Fruit fly (Drosophila melanogaster) whole organism, embryonic: ENCODE results near the gene CG6432.

Experiments used
- ATbp ChIP-seq: fragments of 200-800 bp; sonication (Bioruptor generic); optimal IDR thresholded peaks from 2 replicates; lab custom pipeline; 2017; ENCODE audit warnings: missing biosample characterization, mild to moderate bottlenecking, missing genetic modification characterization, missing genetic modification reagents
- Ada2b ChIP-seq: fragments of 200-800 bp; sonication (Bioruptor generic); IDR thresholded peaks from 2 replicates; pipeline ENCODE4 v1.3.6; 2022; ENCODE audit warnings: missing biosample characterization, missing genetic modification characterization
- Atf6 ChIP-seq: fragments of 200-800 bp; sonication (Bioruptor generic); IDR thresholded peaks from 2 replicates; pipeline ENCODE4 v1.3.6; 2022; ENCODE audit warnings: missing biosample characterization, missing genetic modification characterization
- CG10209 ChIP-seq: fragments of 200-800 bp; sonication (Bioruptor generic); optimal IDR thresholded peaks from 3 replicates; lab custom pipeline; 2017; ENCODE audit warnings: missing biosample characterization, mild to moderate bottlenecking, missing genetic modification characterization, missing genetic modification reagents
- CG10274 ChIP-seq: fragments of 200-800 bp; sonication (Bioruptor generic); optimal IDR thresholded peaks from 3 replicates; lab custom pipeline; 2017; ENCODE audit warnings: missing biosample characterization, mild to moderate bottlenecking, missing genetic modification characterization
- CG11085 ChIP-seq: fragments of 200-800 bp; sonication (Bioruptor generic); IDR thresholded peaks from 2 replicates; pipeline ENCODE4 v1.3.6; 2022; ENCODE audit warnings: missing biosample characterization, missing genetic modification characterization
- CG11695 ChIP-seq: fragments of 200-800 bp; sonication (Bioruptor generic); IDR thresholded peaks from 3 replicates; pipeline ENCODE4 v1.3.6; 2022; ENCODE audit warnings: missing biosample characterization, missing genetic modification characterization
- CG12299 ChIP-seq: fragments of 200-800 bp; sonication (Bioruptor generic); optimal IDR thresholded peaks from 2 replicates; lab custom pipeline; 2018; ENCODE audit warnings: missing biosample characterization, mild to moderate bottlenecking, missing genetic modification characterization
- CG13123 ChIP-seq: fragments of 200-800 bp; sonication (Bioruptor generic); optimal IDR thresholded peaks from 2 replicates; lab custom pipeline; 2016; ENCODE audit warnings: missing biosample characterization, missing genetic modification characterization
- CG13296 ChIP-seq: fragments of 200-800 bp; sonication (Bioruptor generic); optimal IDR thresholded peaks from 3 replicates; lab custom pipeline; 2018; ENCODE audit warnings: missing biosample characterization, mild to moderate bottlenecking, missing genetic modification characterization
- CG15011 ChIP-seq: fragments of 200-800 bp; sonication (Bioruptor generic); optimal IDR thresholded peaks from 3 replicates; lab custom pipeline; 2018; ENCODE audit warnings: missing biosample characterization, mild to moderate bottlenecking, missing genetic modification characterization
- CG16813 ChIP-seq: fragments of 200-800 bp; sonication (Bioruptor generic); IDR thresholded peaks from 3 replicates; pipeline ENCODE4 v1.3.6; 2022; ENCODE audit warnings: missing biosample characterization, missing genetic modification characterization; ENCODE audit not compliant: partially characterized antibody
- CG1792 ChIP-seq: fragments of 200-800 bp; sonication (Bioruptor generic); optimal IDR thresholded peaks from 2 replicates; lab custom pipeline; 2016; ENCODE audit warnings: missing biosample characterization, missing genetic modification characterization
- CG2202 ChIP-seq: fragments of 200-800 bp; sonication (Bioruptor generic); optimal IDR thresholded peaks from 2 replicates; lab custom pipeline; 2018; ENCODE audit warnings: missing biosample characterization, mild to moderate bottlenecking, missing genetic modification characterization
- CG2875 ChIP-seq: fragments of 200-800 bp; sonication (Bioruptor generic); optimal IDR thresholded peaks from 2 replicates; lab custom pipeline; 2017; ENCODE audit warnings: missing biosample characterization, mild to moderate bottlenecking, missing genetic modification characterization, missing genetic modification reagents
- CG34422 ChIP-seq: fragments of 200-800 bp; sonication (Bioruptor generic); IDR thresholded peaks from 3 replicates; pipeline ENCODE4 v1.3.6; 2022; ENCODE audit warnings: missing biosample characterization, missing genetic modification characterization
- CG4328 ChIP-seq: fragments of 200-800 bp; sonication (Bioruptor generic); optimal IDR thresholded peaks from 3 replicates; lab custom pipeline; 2017; ENCODE audit warnings: missing biosample characterization, missing genetic modification reagents, missing genetic modification characterization
- CG4360 ChIP-seq: fragments of 200-800 bp; sonication (Bioruptor generic); IDR thresholded peaks from 2 replicates; pipeline ENCODE4 v1.3.6; 2022; ENCODE audit warnings: missing biosample characterization, missing genetic modification characterization
- CG6854 ChIP-seq: fragments of 200-800 bp; sonication (Bioruptor generic); optimal IDR thresholded peaks from 3 replicates; lab custom pipeline; 2017; ENCODE audit warnings: missing biosample characterization, mild to moderate bottlenecking, missing genetic modification characterization
- CkIIα-i1 ChIP-seq: fragments of 200-800 bp; sonication (Bioruptor generic); IDR thresholded peaks from 2 replicates; pipeline ENCODE4 v1.3.6; 2022; ENCODE audit warnings: missing biosample characterization, missing genetic modification characterization
- D19A ChIP-seq: fragments of 200-800 bp; optimal IDR thresholded peaks from 3 replicates; lab custom pipeline; 2019; ENCODE audit warnings: missing biosample characterization, mild to moderate bottlenecking, missing genetic modification characterization, moderate library complexity
- Eip74EF ChIP-seq, 2 experiments: fragments of 200-800 bp in 1 of 2; fragments of >200 bp in 1 of 2; sonication (Bioruptor generic) in 1 of 2; optimal IDR thresholded peaks; 2 replicates each; lab custom pipeline; 2017 to 2019; ENCODE audit warnings: missing biosample characterization in 2 of 2, missing genetic modification characterization in 2 of 2, mild to moderate bottlenecking in 1 of 2, moderate library complexity in 1 of 2
- Hr3 ChIP-seq: fragments of 200-800 bp; sonication (Bioruptor generic); optimal IDR thresholded peaks from 3 replicates; lab custom pipeline; 2016; ENCODE audit warnings: missing biosample characterization, missing genetic modification characterization
- Hr51 ChIP-seq, 2 experiments: fragments of 200-800 bp; sonication (Bioruptor generic); optimal IDR thresholded peaks; 2 replicates in 1 of 2; 3 replicates in 1 of 2; lab custom pipeline; 2016 to 2018; ENCODE audit warnings: missing biosample characterization in 2 of 2, missing genetic modification characterization in 2 of 2, mild to moderate bottlenecking in 1 of 2, moderate library complexity in 1 of 2
- Lhr ChIP-seq: fragments of 200-800 bp; sonication (Bioruptor generic); optimal IDR thresholded peaks from 3 replicates; lab custom pipeline; 2017; ENCODE audit warnings: mild to moderate bottlenecking, missing biosample characterization, missing genetic modification reagents, missing genetic modification characterization
- Mad ChIP-seq: fragments of 200-800 bp; sonication (Bioruptor generic); optimal IDR thresholded peaks from 2 replicates; lab custom pipeline; 2016; ENCODE audit warnings: missing biosample characterization, missing genetic modification characterization
- NFAT ChIP-seq: fragments of 200-800 bp; sonication (Bioruptor generic); IDR thresholded peaks from 2 replicates; pipeline ENCODE4 v1.3.6; 2022; ENCODE audit warnings: missing biosample characterization, missing genetic modification characterization
- Neu2 ChIP-seq: fragments of 200-800 bp; sonication (Bioruptor generic); optimal IDR thresholded peaks from 3 replicates; lab custom pipeline; 2016; ENCODE audit warnings: missing biosample characterization, missing genetic modification characterization, borderline replicate concordance
- Rfx ChIP-seq: fragments of 200-800 bp; sonication (Bioruptor generic); IDR thresholded peaks from 2 replicates; pipeline ENCODE4 v1.3.6; 2022; ENCODE audit warnings: missing biosample characterization, missing genetic modification characterization
- Side ChIP-seq: fragments of 200-800 bp; sonication (Bioruptor generic); optimal IDR thresholded peaks from 2 replicates; lab custom pipeline; 2016; ENCODE audit warnings: missing biosample characterization, missing genetic modification characterization
- Usf ChIP-seq: fragments of 200-800 bp; sonication (Bioruptor generic); optimal IDR thresholded peaks from 2 replicates; lab custom pipeline; 2017; ENCODE audit warnings: missing genotype, missing biosample characterization, missing genetic modification characterization
- ab ChIP-seq: fragments of 200-800 bp; sonication (Bioruptor generic); optimal IDR thresholded peaks from 2 replicates; lab custom pipeline; 2016; ENCODE audit warnings: missing biosample characterization, missing genetic modification characterization
- ato ChIP-seq: fragments of 200-800 bp; sonication (Bioruptor generic); IDR thresholded peaks from 2 replicates; pipeline ENCODE4 v1.3.6; 2022; ENCODE audit warnings: missing biosample characterization, missing genetic modification characterization; ENCODE audit not compliant: partially characterized antibody
- bbx ChIP-seq: fragments of 200-800 bp; sonication (Bioruptor generic); IDR thresholded peaks from 2 replicates; pipeline ENCODE4 v1.3.6; 2022; ENCODE audit warnings: missing biosample characterization, missing genetic modification characterization; ENCODE audit not compliant: partially characterized antibody
- cas ChIP-seq: fragments of 200-800 bp; sonication (Bioruptor generic); IDR thresholded peaks from 2 replicates; pipeline ENCODE4 v1.3.6; 2022; ENCODE audit warnings: missing biosample characterization, missing genetic modification characterization
- eyg ChIP-seq: fragments of 200-800 bp; sonication (Bioruptor generic); optimal IDR thresholded peaks from 3 replicates; lab custom pipeline; 2016; ENCODE audit warnings: missing biosample characterization, missing genetic modification characterization
- gce ChIP-seq: fragments of 200-800 bp; sonication (Bioruptor generic); IDR thresholded peaks from 3 replicates; pipeline ENCODE4 v1.3.6; 2022; ENCODE audit warnings: missing biosample characterization, missing genetic modification characterization
- ham ChIP-seq: fragments of 200-800 bp; sonication (Bioruptor generic); IDR thresholded peaks from 2 replicates; pipeline ENCODE4 v1.3.6; 2022; ENCODE audit warnings: missing biosample characterization, missing genetic modification characterization
- hkb ChIP-seq, 2 experiments: fragments of 200-800 bp in 1 of 2; fragments of >200 bp in 1 of 2; sonication (Bioruptor generic) in 1 of 2; IDR thresholded peaks in 1 of 2; optimal IDR thresholded peaks in 1 of 2; 2 replicates each; pipeline versions ENCODE4 v1.3.6 to Lab custom; 2017 to 2022; ENCODE audit warnings: missing biosample characterization in 1 of 2, missing genetic modification characterization in 1 of 2
- otp ChIP-seq: fragments of 200-800 bp; sonication (Bioruptor generic); IDR thresholded peaks from 3 replicates; pipeline ENCODE4, ENCODE4 v1.3.6; 2022; ENCODE audit warnings: missing biosample characterization, missing genetic modification characterization
- pho ChIP-seq: fragments of 200-800 bp; sonication (Bioruptor generic); optimal IDR thresholded peaks from 2 replicates; lab custom pipeline; 2016; ENCODE audit warnings: missing biosample characterization, missing genetic modification characterization
- psq ChIP-seq: fragments of 200-800 bp; sonication (Bioruptor generic); optimal IDR thresholded peaks from 2 replicates; lab custom pipeline; 2017; ENCODE audit warnings: missing biosample characterization, missing genetic modification characterization
- ranshi ChIP-seq: fragments of 200-800 bp; sonication (Bioruptor generic); IDR thresholded peaks from 2 replicates; pipeline ENCODE4 v1.3.6; 2022; ENCODE audit warnings: missing biosample characterization, missing genetic modification characterization
- sens-2 ChIP-seq: fragments of 200-800 bp; sonication (Bioruptor generic); IDR thresholded peaks from 2 replicates; pipeline ENCODE4 v1.3.6; 2022; ENCODE audit warnings: missing biosample characterization, missing genetic modification characterization
- seq ChIP-seq: fragments of 200-800 bp; sonication (Bioruptor generic); IDR thresholded peaks from 2 replicates; pipeline ENCODE4 v1.3.6; 2022; ENCODE audit warnings: missing biosample characterization, missing genetic modification characterization
- sna ChIP-seq: fragments of 200-800 bp; sonication (Bioruptor generic); IDR thresholded peaks from 2 replicates; pipeline ENCODE4 v1.3.6; 2022; ENCODE audit warnings: missing biosample characterization, missing genetic modification characterization; ENCODE audit not compliant: partially characterized antibody
- tgo ChIP-seq: fragments of 200-800 bp; sonication (Bioruptor generic); IDR thresholded peaks from 3 replicates; pipeline ENCODE4 v1.3.6; 2022; ENCODE audit warnings: missing biosample characterization, missing genetic modification characterization
- z ChIP-seq: fragments of 200-800 bp; sonication (Bioruptor generic); IDR thresholded peaks from 3 replicates; pipeline ENCODE4 v1.3.6; 2022; ENCODE audit warnings: missing biosample characterization, missing genetic modification characterization

The CG6432 gene

DNA sequence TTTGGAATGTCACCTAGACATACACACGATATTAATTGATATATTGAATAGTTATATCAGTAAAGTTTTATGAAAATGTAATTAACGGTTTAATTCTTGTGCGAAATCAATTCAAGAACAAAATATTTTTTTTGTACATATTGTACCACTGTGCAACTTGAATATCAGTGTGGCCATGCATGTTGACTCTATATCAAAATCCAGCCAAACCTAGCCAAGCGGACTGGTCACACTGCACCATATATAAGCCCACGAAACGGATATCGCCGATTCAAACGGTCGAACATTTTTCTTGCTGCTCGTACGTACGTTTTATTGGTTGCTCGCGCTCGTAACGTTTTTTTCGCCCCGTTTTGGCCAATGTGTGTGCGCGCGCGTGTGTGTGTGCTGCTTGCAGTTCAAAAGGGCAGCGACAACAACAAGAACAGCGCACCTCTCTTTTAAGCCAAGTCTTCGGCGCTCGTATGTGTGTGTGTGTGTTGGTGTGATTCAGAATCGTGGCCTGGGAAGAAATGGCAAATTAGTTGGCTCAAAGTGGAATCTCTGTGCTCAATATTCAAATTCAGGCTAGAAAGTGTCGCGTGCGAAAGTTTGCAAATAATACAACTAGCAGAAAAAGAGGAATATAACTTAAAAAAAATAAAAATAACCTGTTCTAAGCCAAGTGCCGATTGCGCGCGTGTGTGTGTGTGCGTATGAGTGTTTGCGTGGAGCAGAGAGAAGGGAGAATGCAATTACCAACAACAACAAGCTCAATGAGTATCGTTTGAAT lies 41.8 kb upstream of the CG6432 start, which contains the start of gene crb (continued):
- TF ChIP-seq tgo (GFP tag; lab: Robert Waterston, UW) (peak; percentile 56), CG10209 (peak; percentile 53), CkIIα-i1 (GFP tag; lab: Robert Waterston, UW) (no peak), Atf6 (GFP tag; lab: Robert Waterston, UW) (peak; percentile 38; the same call in 1 of the 2 replicates), sens-2 (GFP tag; lab: Robert Waterston, UW) (0 out of 2 replicates have a peak, but pooled peaks have one; percentile 28), D19A (no peak), cas (GFP tag; lab: Robert Waterston, UW) (no peak), Hr3 (GFP tag; lab: Kevin White, UChicago) (peak; percentile 36), ab (GFP tag; lab: Kevin White, UChicago) (no peak), CG34422 (GFP tag; lab: Robert Waterston, UW) (no peak; the same call in 1 of the 3 replicates), CG1792 (GFP tag; lab: Kevin White, UChicago) (no peak), CG13296 (GFP tag; lab: Kevin White, UChicago) (peak; percentile 40), pho (peak; percentile 36), ATbp (GFP tag; lab: Kevin White, UChicago) (no peak), Eip74EF (GFP tag; optimal IDR thresholded peaks at IDR 0.05; lab: Kevin White, UChicago) (peak in 1 of 2 experiments; percentile 39), Mad (GFP tag; lab: Kevin White, UChicago) (peak; percentile 42), CG15011 (no peak), bbx (GFP tag; lab: Robert Waterston, UW) (peak; percentile 77), CG6854 (GFP tag; lab: Kevin White, UChicago) (peak; percentile 11), CG4360 (GFP tag; lab: Robert Waterston, UW) (peak; percentile 79), ato (peak; percentile 56; the same call in 1 of the 2 replicates), hkb (optimal IDR thresholded peaks at IDR 0.05; lab: Kevin White, UChicago) (no peak), hkb (GFP tag; IDR thresholded peaks at IDR 0.05; lab: Robert Waterston, UW) (peak; percentile 61), Rfx (peak; percentile 66), CG13123 (GFP tag; lab: Kevin White, UChicago) (peak; percentile 61), otp (GFP tag; lab: Robert Waterston, UW) (peak; percentile 33; the same call in 1 of the 3 replicates), seq (GFP tag; lab: Robert Waterston, UW) (no peak), Neu2 (GFP tag; lab: Kevin White, UChicago) (peak; percentile 5), psq (GFP tag; lab: Kevin White, UChicago) (no peak), CG11695 (no peak), NFAT (peak; percentile 79), CG4328 (peak; percentile 12), CG16813 (peak; percentile 51), eyg (GFP tag; lab: Kevin White, UChicago) (peak; percentile 2), gce (GFP tag; lab: Robert Waterston, UW) (peak; percentile 70; the same call in 1 of the 3 replicates), CG2202 (tag; lab: Kevin White, UChicago) (peak; percentile 22), CG11085 (no peak), ham (GFP tag; lab: Robert Waterston, UW) (no peak), Usf (GFP tag; lab: Kevin White, UChicago) (no peak), CG12299 (tag; lab: Kevin White, UChicago) (peak; percentile 64), Side (GFP tag; lab: Kevin White, UChicago) (peak; percentile 16), CG2875 (peak; percentile 13), ranshi (GFP tag; lab: Robert Waterston, UW) (peak; percentile 59; the same call in 1 of the 2 replicates), Ada2b (GFP tag; lab: Robert Waterston, UW) (peak; percentile 42; the same call in 1 of the 2 replicates), Lhr (GFP tag; lab: Kevin White, UChicago) (peak; percentile 63), Hr51 (GFP tag; optimal IDR thresholded peaks at IDR 0.05; lab: Kevin White, UChicago) (peak; percentile 47 to 71), CG10274 (no peak), sna (GFP tag; lab: Robert Waterston, UW) (0 out of 2 replicates have a peak, but pooled peaks have one; percentile 12), z (GFP tag; lab: Robert Waterston, UW) (no peak)
